Fruit fly (Drosophila melanogaster) whole organism, prepupa: Measurements from ENCODE around the gene Sec23.

Experiments used
- Blimp-1 ChIP-seq: fragments of 200-800 bp; sonication (Bioruptor generic); optimal IDR thresholded peaks from 3 replicates; lab custom pipeline; 2017; ENCODE audit warnings: missing biosample characterization, missing genetic modification characterization, mild to moderate bottlenecking, moderate library complexity, missing genetic modification reagents
- CG11294 ChIP-seq: fragments of 200-800 bp; sonication (Bioruptor generic); IDR thresholded peaks from 2 replicates; pipeline ENCODE4 v1.3.6; 2022; ENCODE audit warnings: missing biosample characterization, missing genetic modification characterization
- CG11762 ChIP-seq: fragments of 200-800 bp; sonication (Bioruptor generic); optimal IDR thresholded peaks from 3 replicates; lab custom pipeline; 2016; ENCODE audit warnings: missing biosample characterization, missing genetic modification characterization; ENCODE audit not compliant: insufficient read depth
- CG11902 ChIP-seq: fragments of 200-800 bp; sonication (Bioruptor generic); optimal IDR thresholded peaks from 3 replicates; lab custom pipeline; 2016; ENCODE audit warnings: missing biosample characterization, missing genetic modification characterization
- CG15336 ChIP-seq: fragments of 200-800 bp; sonication (Bioruptor generic); IDR thresholded peaks from 2 replicates; pipeline ENCODE4 v1.3.6; 2022; ENCODE audit warnings: missing biosample characterization, missing genetic modification characterization
- CG1621 ChIP-seq: fragments of 200-800 bp; sonication (Bioruptor generic); optimal IDR thresholded peaks from 3 replicates; lab custom pipeline; 2018; ENCODE audit warnings: missing biosample characterization, mild to moderate bottlenecking, missing genetic modification characterization
- CG16779 ChIP-seq: fragments of 200-800 bp; sonication (Bioruptor generic); optimal IDR thresholded peaks from 3 replicates; lab custom pipeline; 2017; ENCODE audit warnings: missing biosample characterization, mild to moderate bottlenecking, missing genetic modification characterization
- CG3032 ChIP-seq: fragments of 200-800 bp; optimal IDR thresholded peaks from 2 replicates; lab custom pipeline; 2019; ENCODE audit warnings: missing biosample characterization, mild to moderate bottlenecking, missing genetic modification characterization, moderate library complexity
- CG31627 ChIP-seq: fragments of 200-800 bp; sonication (Bioruptor generic); optimal IDR thresholded peaks from 3 replicates; lab custom pipeline; 2016; ENCODE audit warnings: missing biosample characterization, missing genetic modification characterization
- CG34406 ChIP-seq: fragments of 200-800 bp; sonication (Bioruptor generic); optimal IDR thresholded peaks from 3 replicates; lab custom pipeline; 2016; ENCODE audit warnings: missing biosample characterization, missing genetic modification characterization
- CG3919 ChIP-seq: fragments of 200-800 bp; sonication (Bioruptor generic); optimal IDR thresholded peaks from 3 replicates; lab custom pipeline; 2016; ENCODE audit warnings: missing biosample characterization, missing genetic modification characterization
- CG4318 ChIP-seq: fragments of 200-800 bp; sonication (Bioruptor generic); optimal IDR thresholded peaks from 3 replicates; lab custom pipeline; 2017; ENCODE audit warnings: missing biosample characterization, mild to moderate bottlenecking, missing genetic modification characterization
- CG6163 ChIP-seq: fragments of 200-800 bp; sonication (Bioruptor generic); IDR thresholded peaks from 3 replicates; pipeline ENCODE4 v1.3.6; 2022; ENCODE audit warnings: missing biosample characterization, missing genetic modification characterization
- CG6276 ChIP-seq: fragments of 200-800 bp; sonication (Bioruptor generic); optimal IDR thresholded peaks from 2 replicates; lab custom pipeline; 2017; ENCODE audit warnings: missing biosample characterization, mild to moderate bottlenecking, missing genetic modification characterization
- CG6808 ChIP-seq: fragments of 200-800 bp; sonication (Bioruptor generic); optimal IDR thresholded peaks from 3 replicates; lab custom pipeline; 2017; ENCODE audit warnings: missing biosample characterization, missing genetic modification characterization, mild to moderate bottlenecking, moderate library complexity, missing genetic modification reagents
- CG6854 ChIP-seq: fragments of 200-800 bp; sonication (Bioruptor generic); optimal IDR thresholded peaks from 2 replicates; lab custom pipeline; 2017; ENCODE audit warnings: missing biosample characterization, mild to moderate bottlenecking, missing genetic modification characterization
- CG7368 ChIP-seq: fragments of 200-800 bp; sonication (Bioruptor generic); optimal IDR thresholded peaks from 3 replicates; lab custom pipeline; 2016; ENCODE audit warnings: missing biosample characterization, missing genetic modification characterization
- CG8632 ChIP-seq: fragments of 200-800 bp; sonication (Bioruptor generic); optimal IDR thresholded peaks from 3 replicates; lab custom pipeline; 2016; ENCODE audit warnings: missing biosample characterization, missing genetic modification characterization
- Eip75B ChIP-seq: fragments of 200-800 bp; sonication (Bioruptor generic); optimal IDR thresholded peaks from 3 replicates; lab custom pipeline; 2016; ENCODE audit warnings: missing biosample characterization, missing genetic modification characterization
- Eip78C ChIP-seq: fragments of 200-800 bp; sonication (Bioruptor generic); peaks from one replicate; lab custom pipeline; 2016; ENCODE audit warnings: missing biosample characterization, missing genetic modification characterization
- Eip93F ChIP-seq: fragments of 200-800 bp; sonication (Bioruptor generic); optimal IDR thresholded peaks from 2 replicates; lab custom pipeline; 2016; ENCODE audit warnings: missing biosample characterization, mild to moderate bottlenecking, missing genetic modification characterization
- Ets21C ChIP-seq: fragments of 200-800 bp; sonication (Bioruptor generic); optimal IDR thresholded peaks from 3 replicates; lab custom pipeline; 2016; ENCODE audit warnings: missing biosample characterization, missing genetic modification characterization
- Ets96B ChIP-seq: fragments of 200-800 bp; optimal IDR thresholded peaks from 2 replicates; lab custom pipeline; 2019; ENCODE audit warnings: missing biosample characterization, mild to moderate bottlenecking, missing genetic modification characterization, moderate library complexity
- Gug ChIP-seq: fragments of 200-800 bp; sonication (Bioruptor generic); IDR thresholded peaks from 2 replicates; pipeline ENCODE4 v1.3.6; 2022; ENCODE audit warnings: missing biosample characterization, missing genetic modification characterization
- Hr38 ChIP-seq: sonication (Bioruptor generic); optimal IDR thresholded peaks from 2 replicates; lab custom pipeline; 2016; ENCODE audit warnings: missing biosample characterization, missing genetic modification characterization
- Hr39 ChIP-seq: fragments of 200-800 bp; sonication (Bioruptor generic); optimal IDR thresholded peaks from 2 replicates; lab custom pipeline; 2016; ENCODE audit warnings: missing biosample characterization, missing genetic modification characterization
- Hr4 ChIP-seq: fragments of 200-800 bp; sonication (Bioruptor generic); optimal IDR thresholded peaks from 3 replicates; lab custom pipeline; 2016; ENCODE audit warnings: missing biosample characterization, missing genetic modification characterization
- Met ChIP-seq: fragments of 200-800 bp; sonication (Bioruptor generic); optimal IDR thresholded peaks from 3 replicates; lab custom pipeline; 2016; ENCODE audit warnings: missing biosample characterization, missing genetic modification characterization
- OdsH ChIP-seq: fragments of 200-800 bp; sonication (Bioruptor generic); optimal IDR thresholded peaks from 3 replicates; lab custom pipeline; 2016; ENCODE audit warnings: missing biosample characterization, missing genetic modification characterization
- Sox102F ChIP-seq: fragments of 200-800 bp; sonication (Bioruptor generic); optimal IDR thresholded peaks from 2 replicates; lab custom pipeline; 2016; ENCODE audit warnings: missing biosample characterization, mild to moderate bottlenecking, missing genetic modification characterization
- Sox14 ChIP-seq: fragments of 200-800 bp; sonication (Bioruptor generic); optimal IDR thresholded peaks from 3 replicates; lab custom pipeline; 2016; ENCODE audit warnings: missing biosample characterization, missing genetic modification characterization
- Sox15 ChIP-seq: fragments of 200-800 bp; sonication (Bioruptor generic); optimal IDR thresholded peaks from 3 replicates; lab custom pipeline; 2016; ENCODE audit warnings: missing biosample characterization, missing genetic modification characterization
- cyc ChIP-seq: fragments of 200-800 bp; sonication (Bioruptor generic); optimal IDR thresholded peaks from 3 replicates; lab custom pipeline; 2016; ENCODE audit warnings: missing biosample characterization, missing genetic modification characterization
- dsx ChIP-seq: fragments of 200-800 bp; optimal IDR thresholded peaks from 3 replicates; lab custom pipeline; 2019; ENCODE audit warnings: missing biosample characterization, mild to moderate bottlenecking, missing genetic modification characterization, moderate library complexity; ENCODE audit not compliant: poor library complexity, severe bottlenecking
- eg ChIP-seq: fragments of 200-800 bp; sonication (Bioruptor generic); IDR thresholded peaks from 3 replicates; pipeline ENCODE4 v1.3.6; 2022; ENCODE audit warnings: missing biosample characterization, missing genetic modification characterization
- esn ChIP-seq: fragments of 200-800 bp; sonication (Bioruptor generic); optimal IDR thresholded peaks from 2 replicates; lab custom pipeline; 2016; ENCODE audit warnings: missing biosample characterization, mild to moderate bottlenecking, missing genetic modification characterization, moderate library complexity
- fd59A ChIP-seq: fragments of 200-800 bp; sonication (Bioruptor generic); optimal IDR thresholded peaks from 2 replicates; lab custom pipeline; 2017; ENCODE audit warnings: missing biosample characterization, mild to moderate bottlenecking, missing genetic modification characterization, missing genetic modification reagents
- fd85E ChIP-seq: fragments of 200-800 bp; sonication (Bioruptor generic); optimal IDR thresholded peaks from 3 replicates; lab custom pipeline; 2016; ENCODE audit warnings: missing biosample characterization, missing genetic modification characterization
- fkh ChIP-seq: fragments of 200-800 bp; sonication (Bioruptor generic); optimal IDR thresholded peaks from 3 replicates; lab custom pipeline; 2017; ENCODE audit warnings: missing biosample characterization, mild to moderate bottlenecking, missing genetic modification characterization, moderate library complexity
- net ChIP-seq: fragments of 200-800 bp; sonication (Bioruptor generic); optimal IDR thresholded peaks from 3 replicates; lab custom pipeline; 2016; ENCODE audit warnings: missing biosample characterization, missing genetic modification characterization
- pdm3 ChIP-seq: fragments of 200-800 bp; sonication (Bioruptor generic); optimal IDR thresholded peaks from 3 replicates; lab custom pipeline; 2016; ENCODE audit warnings: missing biosample characterization, missing genetic modification characterization
- salr ChIP-seq, 2 experiments: fragments of 200-800 bp; sonication (Bioruptor generic); optimal IDR thresholded peaks; 3 replicates each; lab custom pipeline; 2016 to 2018; ENCODE audit warnings: missing biosample characterization in 2 of 2, missing genetic modification characterization in 2 of 2, mild to moderate bottlenecking in 1 of 2
- spab ChIP-seq: fragments of 200-800 bp; sonication (Bioruptor generic); optimal IDR thresholded peaks from 2 replicates; lab custom pipeline; 2017; ENCODE audit warnings: missing biosample characterization, mild to moderate bottlenecking, missing genetic modification characterization, missing genetic modification reagents
- ss ChIP-seq, 2 experiments: fragments of 200-800 bp; sonication (Bioruptor generic); optimal IDR thresholded peaks; 2 replicates in 1 of 2; 3 replicates in 1 of 2; lab custom pipeline; 2017 to 2018; ENCODE audit warnings: mild to moderate bottlenecking in 2 of 2, missing biosample characterization in 2 of 2, missing genetic modification characterization in 2 of 2, moderate library complexity in 1 of 2
- svp ChIP-seq: fragments of 200-800 bp; sonication (Bioruptor generic); peaks from one replicate; lab custom pipeline; 2016; ENCODE audit warnings: missing biosample characterization, missing genetic modification characterization
- topi ChIP-seq: fragments of 200-800 bp; sonication (Bioruptor generic); optimal IDR thresholded peaks from 3 replicates; lab custom pipeline; 2016; ENCODE audit warnings: missing biosample characterization, missing genetic modification characterization
- vri ChIP-seq: fragments of 200-800 bp; sonication (Bioruptor generic); optimal IDR thresholded peaks from 3 replicates; lab custom pipeline; 2016; ENCODE audit warnings: missing biosample characterization, mild to moderate bottlenecking, missing genetic modification characterization

Gene Sec23

dm6 chr3R:5617923-5618623 lies 30.8 kb upstream of the Sec23 start (continued):
- TF ChIP-seq CG6163 (GFP tag; lab: Robert Waterston, UW) (peak; percentile 72), fkh (GFP tag; lab: Kevin White, UChicago) (no peak), CG31627 (GFP tag; lab: Kevin White, UChicago) (peak; percentile 47), CG3919 (peak; percentile 57), OdsH (GFP tag; lab: Kevin White, UChicago) (peak; percentile 49), CG34406 (GFP tag; lab: Kevin White, UChicago) (peak; percentile 18)
- TF ChIP-seq, all 60 proteins: peak for 37

- no peak for TF ChIP-seq Eip93F
- peak; percentile 81 for TF ChIP-seq fkh (GFP tag; lab: Kevin White, UChicago)
- peak; percentile 16 for TF ChIP-seq CG16779 (tag; lab: Kevin White, UChicago)
- peak; percentile 23 for TF ChIP-seq CG3032 (tag; lab: Kevin White, UChicago)
- peak; percentile 57 for TF ChIP-seq CG11902 (GFP tag; lab: Kevin White, UChicago)
- TF ChIP-seq net (GFP tag; lab: Kevin White, UChicago): peak; percentile 73
- TF ChIP-seq vri (GFP tag; lab: Kevin White, UChicago): no peak
- no peak for TF ChIP-seq dsx (GFP tag; lab: Kevin White, UChicago)
- TF ChIP-seq CG1621 (tag; lab: Kevin White, UChicago): peak; percentile 14
- peak; percentile 67 for TF ChIP-seq Eip75B
- peak; percentile 15 for TF ChIP-seq fd85E (GFP tag; lab: Kevin White, UChicago)
- TF ChIP-seq CG6276 (GFP tag; lab: Kevin White, UChicago): peak; percentile 58
- TF ChIP-seq CG11294 (GFP tag; lab: Robert Waterston, UW): no peak
- peak; percentile 70 for TF ChIP-seq cyc (GFP tag; lab: Kevin White, UChicago)
- peak; percentile 71 for TF ChIP-seq topi (GFP tag; lab: Kevin White, UChicago)
- peak; percentile 73 for TF ChIP-seq CG4318 (GFP tag; lab: Kevin White, UChicago)
- TF ChIP-seq Ets96B (tag; lab: Kevin White, UChicago): peak; percentile 55
- TF ChIP-seq CG6163 (GFP tag; lab: Robert Waterston, UW): peak; percentile 76
- TF ChIP-seq Met (GFP tag; lab: Kevin White, UChicago): peak; percentile 69
- TF ChIP-seq CG3919: peak; percentile 75
- TF ChIP-seq Ets21C (GFP tag; lab: Kevin White, UChicago): peak; percentile 19
- peak; percentile 14 for TF ChIP-seq CG11762
- TF ChIP-seq Gug (GFP tag; lab: Robert Waterston, UW): peak; percentile 51
- peak; percentile 65 for TF ChIP-seq CG8632 (GFP tag; lab: Kevin White, UChicago)
- peak in 1 of 2 experiments; percentile 51 for TF ChIP-seq ss (GFP tag; optimal IDR thresholded peaks at IDR 0.05; lab: Kevin White, UChicago)
- peak; percentile 82 for TF ChIP-seq esn (GFP tag; lab: Kevin White, UChicago)
- peak; percentile 67 for TF ChIP-seq Hr4 (GFP tag; lab: Kevin White, UChicago)
- peak; percentile 92 for TF ChIP-seq Eip78C (GFP tag; lab: Kevin White, UChicago)
- TF ChIP-seq eg (GFP tag; lab: Robert Waterston, UW): peak; percentile 65
- peak; percentile 69 for TF ChIP-seq CG6808 (GFP tag; lab: Kevin White, UChicago)
- peak; percentile 57 for TF ChIP-seq Sox14 (GFP tag; lab: Kevin White, UChicago)
- peak; percentile 57 for TF ChIP-seq pdm3
- TF ChIP-seq fd59A (GFP tag; lab: Kevin White, UChicago): peak; percentile 50
- peak; percentile 56 for TF ChIP-seq CG34406 (GFP tag; lab: Kevin White, UChicago)
- TF ChIP-seq salr (GFP tag; optimal IDR thresholded peaks at IDR 0.05; lab: Kevin White, UChicago): peak; percentile 18 to 78
- no peak for TF ChIP-seq CG6854 (GFP tag; lab: Kevin White, UChicago)
- peak; percentile 61 for TF ChIP-seq Hr39 (GFP tag; lab: Kevin White, UChicago)
- peak; percentile 58 for TF ChIP-seq OdsH (GFP tag; lab: Kevin White, UChicago)
- peak; percentile 5 for TF ChIP-seq Blimp-1
- TF ChIP-seq Sox102F (GFP tag; lab: Kevin White, UChicago): peak; percentile 61
- TF ChIP-seq CG15336: no peak
- peak; percentile 54 for TF ChIP-seq Sox15
- peak; percentile 48 for TF ChIP-seq spab (GFP tag; lab: Kevin White, UChicago)
- TF ChIP-seq svp (GFP tag; lab: Kevin White, UChicago): peak; percentile 90
- TF ChIP-seq Hr38 (GFP tag; lab: Kevin White, UChicago): no peak
- TF ChIP-seq CG7368 (GFP tag; lab: Kevin White, UChicago): peak; percentile 36
Observed at dm6 chr3R:5620387-5620956, 28.4 kb upstream of the Sec23 start.
